Worm (Caenorhabditis elegans) whole organism, L1 larva: Measurements from ENCODE around the gene C23H3.2.

Experiments
- C34B4.2 ChIP-seq: sonication (generic microtip); optimal IDR thresholded peaks from 2 replicates; lab custom pipeline; 2017; ENCODE audit warnings: mild to moderate bottlenecking, missing genetic modification characterization, missing compliant biosample characterization
- F16B12.6 ChIP-seq: fragments of 150-350 bp; optimal IDR thresholded peaks from 2 replicates; lab custom pipeline; 2014; ENCODE audit warnings: missing biosample characterization, missing genetic modification characterization
- Y116A8C.19 ChIP-seq: sonication (generic microtip); optimal IDR thresholded peaks from 2 replicates; lab custom pipeline; 2016; ENCODE audit warnings: missing compliant biosample characterization, missing genetic modification characterization, borderline replicate concordance
- aly-2 ChIP-seq: fragments of 150-350 bp; optimal IDR thresholded peaks from 2 replicates; lab custom pipeline; 2014; ENCODE audit warnings: missing biosample characterization, missing genetic modification characterization
- ama-1 ChIP-seq: fragments of 150-350 bp; optimal IDR thresholded peaks from 2 replicates; lab custom pipeline; 2014
- ceh-63 ChIP-seq: fragments of 200-800 bp; sonication (Bioruptor generic); optimal IDR thresholded peaks from 2 replicates; lab custom pipeline; 2018; ENCODE audit warnings: mild to moderate bottlenecking, missing genetic modification characterization, missing compliant biosample characterization
- ceh-8 ChIP-seq: fragments of 200-800 bp; sonication (Bioruptor generic); optimal IDR thresholded peaks from 2 replicates; lab custom pipeline; 2018; ENCODE audit warnings: mild to moderate bottlenecking, missing genetic modification characterization, moderate library complexity, missing compliant biosample characterization
- ceh-88 ChIP-seq: fragments of 200-800 bp; sonication (Bioruptor generic); IDR thresholded peaks from 2 replicates; pipeline ENCODE4 v1.3.6; 2022; ENCODE audit warnings: missing genetic modification characterization, missing compliant biosample characterization
- ceh-90 ChIP-seq: sonication (generic microtip); optimal IDR thresholded peaks from 2 replicates; lab custom pipeline; 2016; ENCODE audit warnings: missing genetic modification characterization, missing compliant biosample characterization
- ces-1 ChIP-seq: fragments of 150-350 bp; optimal IDR thresholded peaks from 2 replicates; lab custom pipeline; 2014; ENCODE audit warnings: missing biosample characterization, missing genetic modification reagents, missing genetic modification characterization
- efl-1 ChIP-seq, 4 experiments: fragments of 150-350 bp; optimal IDR thresholded peaks in 3 of 4; peaks in 1 of 4; 1 replicate in 1 of 4; 2 replicates in 3 of 4; lab custom pipeline; 2014; ENCODE audit warnings: missing biosample characterization in 2 of 4, missing genetic modification characterization in 2 of 4, missing genetic modification reagents in 2 of 4
- egl-13 ChIP-seq: sonication (generic microtip); optimal IDR thresholded peaks from 2 replicates; lab custom pipeline; 2016; ENCODE audit warnings: missing genotype, missing genetic modification reagents, missing genetic modification characterization, missing compliant biosample characterization
- elt-2 ChIP-seq: sonication (generic microtip); optimal IDR thresholded peaks from 2 replicates; lab custom pipeline; 2016; ENCODE audit warnings: missing genetic modification characterization, mild to moderate bottlenecking, inconsistent platforms, missing compliant biosample characterization, missing genetic modification reagents
- ets-5 ChIP-seq: fragments of 200-800 bp; sonication (Bioruptor generic); IDR thresholded peaks from 2 replicates; pipeline ENCODE4 v1.3.6; 2022; ENCODE audit warnings: missing genetic modification characterization, missing compliant biosample characterization
- fkh-10 ChIP-seq: sonication (generic microtip); optimal IDR thresholded peaks from 2 replicates; lab custom pipeline; 2017; ENCODE audit warnings: missing biosample characterization, missing genetic modification reagents, missing genetic modification characterization
- fkh-4 ChIP-seq: sonication (generic microtip); optimal IDR thresholded peaks from 2 replicates; lab custom pipeline; 2016; ENCODE audit warnings: missing compliant biosample characterization, missing genetic modification characterization, borderline replicate concordance
- fkh-8 ChIP-seq: sonication (generic microtip); optimal IDR thresholded peaks from 2 replicates; lab custom pipeline; 2016; ENCODE audit warnings: mild to moderate bottlenecking, missing genetic modification characterization, missing compliant biosample characterization
- hlh-17 ChIP-seq: fragments of 200-800 bp; sonication (Bioruptor generic); optimal IDR thresholded peaks from 2 replicates; lab custom pipeline; 2018; ENCODE audit warnings: missing genetic modification characterization, mild to moderate bottlenecking, missing compliant biosample characterization, moderate library complexity, borderline replicate concordance
- isw-1 ChIP-seq: fragments of 200-800 bp; sonication (Bioruptor generic); IDR thresholded peaks from 2 replicates; pipeline ENCODE4 v1.3.6; 2022; ENCODE audit warnings: missing genetic modification characterization, missing compliant biosample characterization
- lin-13 ChIP-seq: fragments of 150-350 bp; optimal IDR thresholded peaks from 2 replicates; lab custom pipeline; 2014; ENCODE audit warnings: missing biosample characterization, missing genetic modification reagents, missing genetic modification characterization
- lin-14 ChIP-seq: fragments of 200-800 bp; sonication (Bioruptor generic); optimal IDR thresholded peaks from 2 replicates; lab custom pipeline; 2018; ENCODE audit warnings: mild to moderate bottlenecking, missing genetic modification characterization, moderate library complexity, missing compliant biosample characterization
- lin-15B ChIP-seq: fragments of 150-350 bp; sonication (generic microtip); optimal IDR thresholded peaks from 3 replicates; lab custom pipeline; 2014; ENCODE audit warnings: missing biosample characterization, missing genetic modification characterization
- lin-35 ChIP-seq, 2 experiments: fragments of 150-350 bp; optimal IDR thresholded peaks; 2 replicates each; lab custom pipeline; 2014; ENCODE audit warnings: missing biosample characterization in 2 of 2, missing genetic modification characterization in 2 of 2, missing genetic modification reagents in 2 of 2
- lir-3 ChIP-seq: sonication (generic microtip); optimal IDR thresholded peaks from 2 replicates; lab custom pipeline; 2016; ENCODE audit warnings: mild to moderate bottlenecking, missing genetic modification characterization, moderate library complexity, missing compliant biosample characterization; ENCODE audit not compliant: poor library complexity
- lsy-2 ChIP-seq, 2 experiments: fragments of 150-350 bp; optimal IDR thresholded peaks; 2 replicates each; lab custom pipeline; 2014; ENCODE audit warnings: missing biosample characterization in 2 of 2, missing genetic modification characterization in 2 of 2
- mab-9 ChIP-seq: fragments of 200-800 bp; sonication (Bioruptor generic); IDR thresholded peaks from 2 replicates; pipeline ENCODE4 v1.3.6; 2022; ENCODE audit warnings: missing genetic modification reagents, missing genetic modification characterization, missing compliant biosample characterization
- mef-2 ChIP-seq: fragments of 150-350 bp; optimal IDR thresholded peaks from 2 replicates; lab custom pipeline; 2014; ENCODE audit warnings: missing biosample characterization, missing genetic modification characterization
- nhr-11 ChIP-seq: fragments of 150-350 bp; optimal IDR thresholded peaks from 2 replicates; lab custom pipeline; 2014; ENCODE audit warnings: missing biosample characterization, missing genetic modification characterization
- nhr-12 ChIP-seq: sonication (generic microtip); optimal IDR thresholded peaks from 2 replicates; lab custom pipeline; 2017; ENCODE audit warnings: missing biosample characterization, missing genetic modification characterization
- nhr-20 ChIP-seq: sonication (generic microtip); optimal IDR thresholded peaks from 2 replicates; lab custom pipeline; 2016; ENCODE audit warnings: mild to moderate bottlenecking, missing genetic modification characterization, missing compliant biosample characterization
- nhr-28 ChIP-seq: fragments of 150-350 bp; optimal IDR thresholded peaks from 2 replicates; lab custom pipeline; 2014; ENCODE audit warnings: missing biosample characterization, missing genetic modification characterization
- nhr-47 ChIP-seq: sonication (generic microtip); optimal IDR thresholded peaks from 2 replicates; lab custom pipeline; 2016; ENCODE audit warnings: mild to moderate bottlenecking, missing genetic modification characterization, moderate library complexity, missing compliant biosample characterization
- nhr-71 ChIP-seq: sonication (generic microtip); optimal IDR thresholded peaks from 2 replicates; lab custom pipeline; 2016; ENCODE audit warnings: mild to moderate bottlenecking, missing genetic modification characterization, moderate library complexity, missing compliant biosample characterization
- nhr-76 ChIP-seq: sonication (generic microtip); optimal IDR thresholded peaks from 2 replicates; lab custom pipeline; 2017; ENCODE audit warnings: missing biosample characterization, missing genetic modification characterization
- nhr-84 ChIP-seq: sonication (generic microtip); optimal IDR thresholded peaks from 2 replicates; lab custom pipeline; 2017; ENCODE audit warnings: missing biosample characterization, missing genetic modification characterization
- nhr-85 ChIP-seq: sonication (generic microtip); peaks from one replicate; lab custom pipeline; 2016; ENCODE audit warnings: missing genetic modification characterization, inconsistent platforms, missing compliant biosample characterization
- nhr-90 ChIP-seq: sonication (generic microtip); optimal IDR thresholded peaks from 2 replicates; lab custom pipeline; 2016; ENCODE audit warnings: mild to moderate bottlenecking, missing genetic modification characterization, missing compliant biosample characterization; ENCODE audit not compliant: poor library complexity
- pag-3 ChIP-seq: sonication (generic microtip); optimal IDR thresholded peaks from 2 replicates; lab custom pipeline; 2017; ENCODE audit warnings: missing genetic modification characterization, mild to moderate bottlenecking, missing compliant biosample characterization, antibody characterized with exemption, borderline replicate concordance; ENCODE audit not compliant: insufficient read depth
- pqm-1 ChIP-seq: sonication (generic microtip); optimal IDR thresholded peaks from 3 replicates; lab custom pipeline; 2017; ENCODE audit warnings: missing biosample characterization, missing genetic modification characterization
- rnt-1 ChIP-seq: sonication (generic microtip); optimal IDR thresholded peaks from 2 replicates; lab custom pipeline; 2016; ENCODE audit warnings: mild to moderate bottlenecking, missing genetic modification characterization, moderate library complexity, missing compliant biosample characterization
- snpc-4 ChIP-seq: fragments of 150-350 bp; optimal IDR thresholded peaks from 2 replicates; lab custom pipeline; 2014; ENCODE audit warnings: missing biosample characterization, missing genetic modification characterization
- snu-23 ChIP-seq: sonication (generic microtip); optimal IDR thresholded peaks from 2 replicates; lab custom pipeline; 2016; ENCODE audit warnings: missing genetic modification characterization, missing compliant biosample characterization
- sox-4 ChIP-seq: sonication (generic microtip); optimal IDR thresholded peaks from 2 replicates; lab custom pipeline; 2016; ENCODE audit warnings: missing genetic modification characterization, missing compliant biosample characterization
- sptf-1 ChIP-seq: fragments of 150-350 bp; optimal IDR thresholded peaks from 2 replicates; lab custom pipeline; 2014; ENCODE audit warnings: missing biosample characterization, missing genetic modification characterization
- sup-37 ChIP-seq: fragments of 200-800 bp; sonication (Bioruptor generic); optimal IDR thresholded peaks from 2 replicates; lab custom pipeline; 2018; ENCODE audit warnings: mild to moderate bottlenecking, missing genetic modification characterization, missing compliant biosample characterization
- tlp-1 ChIP-seq: fragments of 150-350 bp; optimal IDR thresholded peaks from 2 replicates; lab custom pipeline; 2014; ENCODE audit warnings: missing biosample characterization, missing genetic modification characterization
- unc-30 ChIP-seq: sonication (generic microtip); optimal IDR thresholded peaks from 2 replicates; lab custom pipeline; 2017; ENCODE audit warnings: missing biosample characterization, missing genetic modification characterization
- unc-62 ChIP-seq: fragments of 150-350 bp; optimal IDR thresholded peaks from 2 replicates; lab custom pipeline; 2014; ENCODE audit warnings: missing biosample characterization, missing genetic modification reagents, missing genetic modification characterization
- unc-86 ChIP-seq: sonication (generic microtip); optimal IDR thresholded peaks from 2 replicates; lab custom pipeline; 2016; ENCODE audit warnings: missing genetic modification characterization, missing compliant biosample characterization
- unc-98 ChIP-seq: fragments of 200-800 bp; sonication (Bioruptor generic); IDR thresholded peaks from 2 replicates; pipeline ENCODE4 v1.3.6; 2022; ENCODE audit warnings: missing genetic modification characterization, missing compliant biosample characterization
- vab-15 ChIP-seq: sonication (generic microtip); optimal IDR thresholded peaks from 2 replicates; lab custom pipeline; 2017; ENCODE audit warnings: missing genotype, mild to moderate bottlenecking, missing genetic modification characterization, missing compliant biosample characterization
- zag-1 ChIP-seq: fragments of 150-350 bp; optimal IDR thresholded peaks from 2 replicates; lab custom pipeline; 2014; ENCODE audit warnings: missing biosample characterization, missing genetic modification characterization
- ztf-11 ChIP-seq, 2 experiments: sonication (generic microtip); optimal IDR thresholded peaks; 2 replicates each; lab custom pipeline; 2016 to 2017; ENCODE audit warnings: missing genetic modification characterization in 2 of 2, missing biosample characterization in 1 of 2, missing compliant biosample characterization in 1 of 2
- ztf-4 ChIP-seq: fragments of 150-350 bp; optimal IDR thresholded peaks from 2 replicates; lab custom pipeline; 2014; ENCODE audit warnings: missing biosample characterization, missing genetic modification characterization

Gene C23H3.2

ce11 chrII:31521-31920, 29.6 kb upstream of the C23H3.2 start, which contains the start of the genes F23F1.5 and fbxc-54 (continued):
- TF ChIP-seq vab-15 (tag; lab: Kevin White, UChicago): no peak
- no peak for TF ChIP-seq nhr-11 (tag; lab: Kevin White, UChicago)
- no peak for TF ChIP-seq mab-9 (GFP tag; lab: Robert Waterston, UW)
- TF ChIP-seq ceh-8 (GFP tag; lab: Kevin White, UChicago): no peak
- peak; percentile 22 for TF ChIP-seq lin-15B (tag; lab: Kevin White, UChicago)
- TF ChIP-seq snpc-4 (tag; lab: Kevin White, UChicago): peak; percentile 27
- TF ChIP-seq mef-2 (tag; lab: Kevin White, UChicago): no peak
- no peak for TF ChIP-seq unc-98 (GFP tag; lab: Robert Waterston, UW)
- TF ChIP-seq snu-23 (GFP tag; lab: Kevin White, UChicago): no peak
- no peak for TF ChIP-seq lir-3 (tag; lab: Kevin White, UChicago)
- no peak for TF ChIP-seq ztf-11 (tag; optimal IDR thresholded peaks at IDR 0.05; lab: Kevin White, UChicago)
- TF ChIP-seq rnt-1: no peak
- no peak for TF ChIP-seq ceh-90
- TF ChIP-seq fkh-8: no peak
- TF ChIP-seq nhr-85 (tag; lab: Kevin White, UChicago): no peak
- TF ChIP-seq egl-13 (tag; lab: Kevin White, UChicago): no peak
- no peak for TF ChIP-seq ama-1
- peak; percentile 2 for TF ChIP-seq nhr-47 (tag; lab: Kevin White, UChicago)
- no peak for TF ChIP-seq isw-1 (GFP tag; lab: Robert Waterston, UW)
- TF ChIP-seq pag-3: no peak
- peak in 1 of 2 experiments; percentile 74 for TF ChIP-seq lsy-2 (tag; optimal IDR thresholded peaks at IDR 0.05; lab: Kevin White, UChicago)
- no peak for TF ChIP-seq nhr-90
- no peak for TF ChIP-seq hlh-17 (GFP tag; lab: Kevin White, UChicago)
- TF ChIP-seq efl-1 (optimal IDR thresholded peaks at IDR 0.05; lab: Kevin White, UChicago): peak; percentile 29 to 51
- TF ChIP-seq efl-1 (GFP tag; optimal IDR thresholded peaks at IDR 0.05 in 1 of 2; lab: Kevin White, UChicago): peak; percentile 44 to 77
- no peak for TF ChIP-seq unc-86 (tag; lab: Kevin White, UChicago)
- no peak for TF ChIP-seq aly-2 (tag; lab: Kevin White, UChicago)
- TF ChIP-seq nhr-71: no peak
- TF ChIP-seq tlp-1 (tag; lab: Kevin White, UChicago): no peak
- no peak for TF ChIP-seq nhr-28 (tag; lab: Kevin White, UChicago)
- TF ChIP-seq nhr-12 (tag; lab: Kevin White, UChicago): no peak
- no peak for TF ChIP-seq nhr-76
- no peak for TF ChIP-seq ceh-88 (GFP tag; lab: Robert Waterston, UW)
- no peak for TF ChIP-seq nhr-84
- TF ChIP-seq nhr-20: no peak
- no peak for TF ChIP-seq sox-4 (tag; lab: Kevin White, UChicago)
- no peak for TF ChIP-seq ces-1 (GFP tag; lab: Kevin White, UChicago)
- TF ChIP-seq fkh-10: no peak
- TF ChIP-seq ets-5 (GFP tag; lab: Robert Waterston, UW): no peak
- no peak for TF ChIP-seq elt-2 (tag; lab: Kevin White, UChicago)
- TF ChIP-seq unc-62 (GFP tag; lab: Kevin White, UChicago): no peak
- TF ChIP-seq fkh-4 (tag; lab: Kevin White, UChicago): no peak
- no peak for TF ChIP-seq lin-14 (GFP tag; lab: Kevin White, UChicago)
- no peak for TF ChIP-seq pqm-1 (tag; lab: Kevin White, UChicago)
- TF ChIP-seq unc-30: no peak
- peak; percentile 16 to 55 for TF ChIP-seq lin-35 (GFP tag; optimal IDR thresholded peaks at IDR 0.05; lab: Kevin White, UChicago)
- no peak for TF ChIP-seq ceh-63
- no peak for TF ChIP-seq sup-37 (GFP tag; lab: Kevin White, UChicago)
- TF ChIP-seq ztf-4 (tag; lab: Kevin White, UChicago): no peak
- TF ChIP-seq C34B4.2 (tag; lab: Kevin White, UChicago): no peak
- TF ChIP-seq Y116A8C.19 (tag; lab: Kevin White, UChicago): no peak
- TF ChIP-seq lin-13: no peak
- no peak for TF ChIP-seq sptf-1 (tag; lab: Kevin White, UChicago)
- peak; percentile 17 for TF ChIP-seq F16B12.6 (tag; lab: Kevin White, UChicago)
- TF ChIP-seq zag-1 (tag; lab: Kevin White, UChicago): no peak
